Worm (Caenorhabditis elegans) whole organism, L3 larva: Measurements from ENCODE around the gene fbxb-2.
A peak's percentile ranks its signal among the peaks of the same experiment; 100 is the strongest.

Experiments used
- R02D3.7 ChIP-seq: fragments of 150-350 bp; optimal IDR thresholded peaks from 2 replicates; lab custom pipeline; 2014; ENCODE audit warnings: missing biosample characterization, missing genetic modification characterization
- ZK546.5 ChIP-seq: sonication (generic microtip); optimal IDR thresholded peaks from 2 replicates; lab custom pipeline; 2017; ENCODE audit warnings: missing biosample characterization, missing genetic modification characterization
- aly-2 ChIP-seq: fragments of 150-350 bp; optimal IDR thresholded peaks from 2 replicates; lab custom pipeline; 2014; ENCODE audit warnings: missing biosample characterization, missing genetic modification characterization
- ama-1 ChIP-seq: fragments of 150-350 bp; optimal IDR thresholded peaks from 2 replicates; lab custom pipeline; 2018
- ceh-16 ChIP-seq: sonication (generic microtip); optimal IDR thresholded peaks from 2 replicates; lab custom pipeline; 2017; ENCODE audit warnings: missing biosample characterization, missing genetic modification characterization
- ceh-28 ChIP-seq: fragments of 150-350 bp; optimal IDR thresholded peaks from 2 replicates; lab custom pipeline; 2014; ENCODE audit warnings: missing biosample characterization, missing genetic modification reagents, missing genetic modification characterization
- ceh-82 ChIP-seq: fragments of 150-350 bp; optimal IDR thresholded peaks from 2 replicates; lab custom pipeline; 2014; ENCODE audit warnings: missing biosample characterization, missing genetic modification characterization
- ceh-9 ChIP-seq: sonication (generic microtip); optimal IDR thresholded peaks from 2 replicates; lab custom pipeline; 2018; ENCODE audit warnings: missing biosample characterization, missing genetic modification characterization
- daf-12 ChIP-seq: fragments of 150-350 bp; optimal IDR thresholded peaks from 2 replicates; lab custom pipeline; 2014; ENCODE audit warnings: missing biosample characterization, missing genetic modification reagents, missing genetic modification characterization
- egl-27 ChIP-seq: sonication (generic microtip); optimal IDR thresholded peaks from 4 replicates; lab custom pipeline; 2017; ENCODE audit warnings: missing biosample characterization, missing genetic modification reagents, missing genetic modification characterization
- elt-2 ChIP-seq: sonication (generic microtip); optimal IDR thresholded peaks from 2 replicates; lab custom pipeline; 2016; ENCODE audit warnings: missing genetic modification reagents, mild to moderate bottlenecking, missing genetic modification characterization, missing compliant biosample characterization
- elt-3 ChIP-seq, 3 experiments: fragments of 150-350 bp in 1 of 3; sonication (generic microtip) in 2 of 3; optimal IDR thresholded peaks; 2 replicates in 2 of 3; 4 replicates in 1 of 3; lab custom pipeline; 2014 to 2017; ENCODE audit warnings: missing biosample characterization in 3 of 3, missing genetic modification characterization in 3 of 3
- eor-1 ChIP-seq, 2 experiments: fragments of 150-350 bp; optimal IDR thresholded peaks; 2 replicates each; lab custom pipeline; 2014 to 2018; ENCODE audit warnings: missing biosample characterization in 2 of 2, missing genetic modification characterization in 2 of 2
- fkh-10 ChIP-seq: sonication (generic microtip); optimal IDR thresholded peaks from 2 replicates; lab custom pipeline; 2017; ENCODE audit warnings: missing biosample characterization, missing genetic modification reagents, missing genetic modification characterization
- fkh-2 ChIP-seq: fragments of 150-350 bp; optimal IDR thresholded peaks from 2 replicates; lab custom pipeline; 2014; ENCODE audit warnings: missing biosample characterization, missing genetic modification reagents, missing genetic modification characterization
- fos-1 ChIP-seq: fragments of 150-350 bp; optimal IDR thresholded peaks from 2 replicates; lab custom pipeline; 2014; ENCODE audit warnings: missing biosample characterization, missing genetic modification characterization
- jun-1 ChIP-seq: fragments of 150-350 bp; optimal IDR thresholded peaks from 2 replicates; lab custom pipeline; 2014; ENCODE audit warnings: missing biosample characterization, missing genetic modification reagents, missing genetic modification characterization
- lin-15B ChIP-seq: fragments of 150-350 bp; optimal IDR thresholded peaks from 2 replicates; lab custom pipeline; 2014; ENCODE audit warnings: missing biosample characterization, missing genetic modification characterization
- lin-39 ChIP-seq: fragments of 150-350 bp; optimal IDR thresholded peaks from 2 replicates; lab custom pipeline; 2018; ENCODE audit warnings: missing biosample characterization, missing genetic modification reagents, missing genetic modification characterization
- lsy-12 ChIP-seq: sonication (generic microtip); optimal IDR thresholded peaks from 2 replicates; lab custom pipeline; 2016; ENCODE audit warnings: mild to moderate bottlenecking, missing genetic modification characterization, missing compliant biosample characterization
- mdl-1 ChIP-seq: fragments of 150-350 bp; optimal IDR thresholded peaks from 2 replicates; lab custom pipeline; 2014; ENCODE audit warnings: missing biosample characterization, missing genetic modification characterization
- mml-1 ChIP-seq: fragments of 150-350 bp; sonication (generic microtip); optimal IDR thresholded peaks from 3 replicates; lab custom pipeline; 2014; ENCODE audit warnings: missing biosample characterization, missing genetic modification characterization
- nhr-11 ChIP-seq: fragments of 150-350 bp; optimal IDR thresholded peaks from 2 replicates; lab custom pipeline; 2014; ENCODE audit warnings: missing biosample characterization, missing genetic modification characterization
- nhr-12 ChIP-seq: fragments of 150-350 bp; optimal IDR thresholded peaks from 2 replicates; lab custom pipeline; 2014; ENCODE audit warnings: missing biosample characterization, missing genetic modification characterization
- nhr-23 ChIP-seq: fragments of 150-350 bp; optimal IDR thresholded peaks from 2 replicates; lab custom pipeline; 2014; ENCODE audit warnings: missing biosample characterization, missing genetic modification reagents, missing genetic modification characterization
- nhr-237 ChIP-seq: fragments of 150-350 bp; optimal IDR thresholded peaks from 2 replicates; lab custom pipeline; 2014; ENCODE audit warnings: missing biosample characterization, missing genetic modification characterization
- nhr-25 ChIP-seq: sonication (generic microtip); optimal IDR thresholded peaks from 2 replicates; lab custom pipeline; 2017; ENCODE audit warnings: missing biosample characterization, missing genetic modification characterization
- nhr-28 ChIP-seq: fragments of 150-350 bp; optimal IDR thresholded peaks from 2 replicates; lab custom pipeline; 2014; ENCODE audit warnings: missing biosample characterization, missing genetic modification characterization
- nhr-43 ChIP-seq: sonication (generic microtip); optimal IDR thresholded peaks from 2 replicates; lab custom pipeline; 2016; ENCODE audit warnings: mild to moderate bottlenecking, missing genetic modification characterization, missing compliant biosample characterization; ENCODE audit not compliant: poor library complexity, severe bottlenecking
- nhr-67 ChIP-seq: fragments of 150-350 bp; optimal IDR thresholded peaks from 2 replicates; lab custom pipeline; 2014; ENCODE audit warnings: missing biosample characterization, missing genetic modification characterization
- nhr-76 ChIP-seq: fragments of 150-350 bp; sonication (generic microtip); optimal IDR thresholded peaks from 5 replicates; lab custom pipeline; 2014; ENCODE audit warnings: missing biosample characterization, missing genetic modification characterization
- nhr-77 ChIP-seq: fragments of 150-350 bp; optimal IDR thresholded peaks from 2 replicates; lab custom pipeline; 2014; ENCODE audit warnings: missing biosample characterization, missing genetic modification characterization
- pha-4 ChIP-seq: fragments of 150-350 bp; optimal IDR thresholded peaks from 2 replicates; lab custom pipeline; 2014; ENCODE audit warnings: missing biosample characterization, missing genetic modification reagents, missing genetic modification characterization
- pqm-1 ChIP-seq: fragments of 150-350 bp; optimal IDR thresholded peaks from 2 replicates; lab custom pipeline; 2017; ENCODE audit warnings: missing biosample characterization, missing genetic modification characterization, inconsistent platforms
- sea-2 ChIP-seq: fragments of 150-350 bp; sonication (generic microtip); optimal IDR thresholded peaks from 4 replicates; lab custom pipeline; 2014; ENCODE audit warnings: missing biosample characterization, missing genetic modification reagents, missing genetic modification characterization
- skn-1 ChIP-seq: fragments of 150-350 bp; optimal IDR thresholded peaks from 2 replicates; lab custom pipeline; 2014; ENCODE audit warnings: missing biosample characterization, missing genetic modification characterization
- snpc-4 ChIP-seq: fragments of 150-350 bp; optimal IDR thresholded peaks from 2 replicates; lab custom pipeline; 2014; ENCODE audit warnings: missing biosample characterization, missing genetic modification characterization
- tbx-2 ChIP-seq: sonication (generic microtip); optimal IDR thresholded peaks from 2 replicates; lab custom pipeline; 2016; ENCODE audit warnings: mild to moderate bottlenecking, missing genetic modification characterization, missing compliant biosample characterization
- unc-39 ChIP-seq: sonication (generic microtip); optimal IDR thresholded peaks from 4 replicates; lab custom pipeline; 2017; ENCODE audit warnings: missing biosample characterization, missing genetic modification characterization
- unc-62 ChIP-seq: fragments of 150-350 bp; sonication (generic microtip); optimal IDR thresholded peaks from 4 replicates; lab custom pipeline; 2014; ENCODE audit warnings: missing biosample characterization, missing genetic modification reagents, missing genetic modification characterization
- zag-1 ChIP-seq: fragments of 150-350 bp; optimal IDR thresholded peaks from 2 replicates; lab custom pipeline; 2014; ENCODE audit warnings: missing biosample characterization, missing genetic modification characterization
- ztf-11 ChIP-seq: fragments of 150-350 bp; optimal IDR thresholded peaks from 2 replicates; lab custom pipeline; 2014; ENCODE audit warnings: missing biosample characterization, missing genetic modification characterization
- ztf-4 ChIP-seq: fragments of 150-350 bp; optimal IDR thresholded peaks from 2 replicates; lab custom pipeline; 2014; ENCODE audit warnings: missing biosample characterization, missing genetic modification characterization

The fbxb-2 gene

DNA sequence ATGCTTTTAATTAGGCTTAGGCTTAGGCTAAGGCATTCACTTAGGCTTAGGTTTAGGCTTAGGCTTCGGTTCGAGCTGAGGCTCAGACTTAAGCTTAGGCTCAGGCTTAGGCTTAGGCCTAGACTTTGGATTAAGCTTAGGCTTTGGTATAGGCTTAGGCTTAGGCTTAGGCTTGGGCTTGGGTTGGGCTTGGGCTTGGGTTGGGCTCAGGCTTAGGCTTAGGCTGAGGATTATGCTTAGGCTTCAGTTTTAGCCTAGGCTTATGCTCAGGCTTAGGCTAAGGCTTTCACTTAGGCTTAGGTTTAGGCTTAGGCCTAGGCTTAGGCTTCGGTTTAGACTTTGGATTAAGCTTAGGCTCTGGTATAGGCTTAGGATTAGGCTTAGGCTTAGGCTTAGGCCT, 5.9 kb downstream of the fbxb-2 start:
- TF ChIP-seq ceh-9 (no peak), jun-1 (tag; lab: Kevin White, UChicago) (no peak), lin-39 (tag; lab: Kevin White, UChicago) (no peak), eor-1 (tag; optimal IDR thresholded peaks at IDR 0.05; lab: Kevin White, UChicago) (no peak), R02D3.7 (tag; lab: Kevin White, UChicago) (no peak), ztf-4 (tag; lab: Kevin White, UChicago) (no peak), ceh-82 (no peak), nhr-76 (tag; lab: Kevin White, UChicago) (no peak), elt-3 (tag; optimal IDR thresholded peaks at IDR 0.05; lab: Kevin White, UChicago) (no peak), nhr-77 (no peak), fos-1 (tag; lab: Kevin White, UChicago) (no peak), nhr-28 (tag; lab: Kevin White, UChicago) (no peak), unc-62 (GFP tag; lab: Kevin White, UChicago) (no peak), fkh-10 (GFP tag; lab: Kevin White, UChicago) (no peak)

DNA sequence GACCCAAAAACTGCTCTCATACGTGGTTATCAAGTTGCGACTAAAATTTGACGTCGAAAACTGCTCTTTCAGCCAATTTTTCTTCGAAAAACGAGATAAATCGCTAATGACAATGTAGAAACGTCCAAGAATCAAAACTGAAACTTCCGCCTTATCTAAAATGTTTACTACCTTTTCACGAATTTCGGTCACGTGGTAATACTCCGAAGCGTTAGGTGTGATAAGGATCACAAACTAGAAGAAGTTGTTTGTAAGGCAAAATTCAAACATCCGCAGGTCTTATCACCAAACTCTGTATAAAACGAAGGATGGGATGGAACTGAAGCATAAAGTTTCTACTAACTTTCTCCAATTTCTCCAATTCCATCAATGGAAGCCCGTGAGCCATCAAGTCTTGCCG, 6.7 kb downstream of the fbxb-2 start, which contains the start of gene sqst-3:
TSS of gene sqst-3 (plus strand) at position 370 of the 400 bp plus-strand sequence.
- peak; percentile 53 for TF ChIP-seq elt-2 (tag; lab: Kevin White, UChicago)
- TF ChIP-seq eor-1 (tag; optimal IDR thresholded peaks at IDR 0.05; lab: Kevin White, UChicago): no peak

DNA sequence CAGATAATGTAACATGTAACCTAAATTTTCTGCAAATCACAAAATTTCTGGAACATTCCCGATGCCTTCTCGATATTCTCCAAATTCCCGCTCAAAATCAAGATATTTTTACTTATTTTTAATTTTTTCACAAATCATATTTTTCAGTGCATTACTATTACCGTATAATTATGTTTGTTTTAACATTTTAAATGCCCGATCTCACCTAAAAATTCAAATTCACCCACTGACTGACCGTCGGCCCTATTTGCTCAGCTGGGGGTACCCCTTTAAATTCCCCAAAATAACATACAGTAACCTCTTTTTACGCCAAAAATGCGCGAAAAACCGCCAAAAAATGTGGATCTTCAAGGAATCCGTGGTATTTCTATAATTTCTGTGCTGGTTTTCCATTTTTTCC, 19.4 kb downstream of the fbxb-2 start, which contains the start of gene oac-49:
TSS of gene oac-49 (plus strand) at position 301 of the 400 bp plus-strand sequence.
- TF ChIP-seq tbx-2 (tag; lab: Kevin White, UChicago): no peak
- TF ChIP-seq, all 47 proteins: peak for 0

DNA sequence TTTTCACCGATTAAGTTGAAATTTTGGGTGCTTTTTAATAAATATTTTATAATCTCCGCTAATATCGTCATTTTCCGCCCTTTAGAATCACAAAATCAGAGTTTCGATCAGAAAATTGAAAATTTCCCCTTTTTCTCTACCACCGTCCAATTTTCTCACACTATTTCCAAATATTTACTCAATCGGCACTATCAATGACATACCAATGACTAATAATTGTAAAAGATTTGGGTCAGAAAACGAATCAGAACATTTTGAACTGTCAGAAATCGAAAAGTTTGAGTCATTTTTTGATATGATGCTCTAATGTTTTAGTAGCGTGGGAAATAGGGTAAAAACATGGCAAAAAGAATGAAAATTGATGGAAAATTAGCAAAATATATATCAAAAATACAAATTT, 20.0 kb downstream of the fbxb-2 start, which contains the start of gene srr-2:
TSS of gene srr-2 (minus strand) at position 73 of the 400 bp plus-strand sequence.
- no peak for TF ChIP-seq nhr-237
- no peak for TF ChIP-seq ama-1 (lab: Kevin White, UChicago)
- no peak for TF ChIP-seq zag-1
- no peak for TF ChIP-seq egl-27
- TF ChIP-seq nhr-12 (tag; lab: Kevin White, UChicago): no peak
- peak; percentile 47 for TF ChIP-seq pha-4 (tag; lab: Kevin White, UChicago)
- TF ChIP-seq nhr-23 (tag; lab: Kevin White, UChicago): no peak
- TF ChIP-seq elt-2 (tag; lab: Kevin White, UChicago): peak; percentile 59
- TF ChIP-seq pqm-1: peak; percentile 56

DNA sequence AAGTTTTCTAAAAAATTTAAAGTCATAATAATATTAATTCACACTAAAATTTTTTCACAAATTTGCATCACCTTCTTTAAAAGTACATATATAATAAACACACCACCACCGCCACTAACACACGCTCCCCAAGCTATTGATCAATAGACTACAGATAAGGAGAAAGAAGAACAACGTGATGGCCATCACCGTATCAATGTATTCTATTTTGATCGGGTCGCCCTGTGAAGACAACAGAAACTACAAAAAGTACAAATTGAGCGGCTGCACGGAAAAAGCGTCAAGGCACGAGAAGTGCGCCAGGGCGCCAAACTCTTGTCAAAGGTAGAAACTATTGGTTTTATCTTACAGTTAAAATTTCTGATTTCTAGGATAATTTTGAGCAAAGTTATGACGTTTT, 24.8 kb downstream of the fbxb-2 start:
- TF ChIP-seq ztf-4 (tag; lab: Kevin White, UChicago) (no peak), nhr-237 (no peak), fkh-2 (no peak), ceh-16 (tag; lab: Kevin White, UChicago) (no peak), ZK546.5 (tag; lab: Kevin White, UChicago) (no peak), nhr-43 (no peak), nhr-77 (no peak), unc-62 (GFP tag; lab: Kevin White, UChicago) (no peak), aly-2 (tag; lab: Kevin White, UChicago) (no peak), zag-1 (no peak), ceh-28 (tag; lab: Kevin White, UChicago) (no peak), skn-1 (no peak), snpc-4 (tag; lab: Kevin White, UChicago) (no peak), daf-12 (no peak), elt-2 (tag; lab: Kevin White, UChicago) (peak; percentile 90), nhr-28 (tag; lab: Kevin White, UChicago) (no peak), nhr-11 (tag; lab: Kevin White, UChicago) (no peak), pqm-1 (peak; percentile 86), fos-1 (tag; lab: Kevin White, UChicago) (no peak), R02D3.7 (tag; lab: Kevin White, UChicago) (no peak), ceh-9 (no peak), eor-1 (tag; optimal IDR thresholded peaks at IDR 0.05; lab: Kevin White, UChicago) (no peak), lsy-12 (no peak), unc-39 (tag; lab: Kevin White, UChicago) (no peak), lin-39 (tag; lab: Kevin White, UChicago) (no peak), sea-2 (no peak), pha-4 (tag; lab: Kevin White, UChicago) (peak; percentile 54), egl-27 (no peak), tbx-2 (tag; lab: Kevin White, UChicago) (no peak), elt-3 (tag; optimal IDR thresholded peaks at IDR 0.05; lab: Kevin White, UChicago) (no peak), nhr-76 (tag; lab: Kevin White, UChicago) (peak; percentile 97), ztf-11 (no peak), mdl-1 (tag; lab: Kevin White, UChicago) (no peak), nhr-12 (tag; lab: Kevin White, UChicago) (no peak), ceh-82 (no peak), nhr-67 (tag; lab: Kevin White, UChicago) (no peak), nhr-25 (tag; lab: Kevin White, UChicago) (no peak), mml-1 (tag; lab: Kevin White, UChicago) (no peak), lin-15B (tag; lab: Kevin White, UChicago) (no peak)
